Worm (Caenorhabditis elegans) whole organism, young adult: Measurements from ENCODE around the gene fbxc-17.
"Not testable (repeated sequence)": the region's sequence is repeated elsewhere in the genome, so short reads cannot be mapped to it uniquely, and the experiment has no call there.

ENCODE experiments used
- B0019.2 ChIP-seq: fragments of 200-800 bp; sonication (Bioruptor generic); conservative IDR thresholded peaks from 2 replicates; pipeline ENCODE4 v1.3.6; 2022; ENCODE audit warnings: missing genetic modification reagents, missing genetic modification characterization, missing compliant biosample characterization
- F22D6.2 ChIP-seq: sonication (generic microtip); optimal IDR thresholded peaks from 2 replicates; lab custom pipeline; 2016; ENCODE audit warnings: mild to moderate bottlenecking, missing genetic modification characterization, missing compliant biosample characterization
- F33H1.4 ChIP-seq: fragments of 200-800 bp; sonication (Bioruptor generic); IDR thresholded peaks from 2 replicates; pipeline ENCODE4 v1.3.6; 2022; ENCODE audit warnings: missing genetic modification reagents, missing genetic modification characterization, missing compliant biosample characterization
- F37B4.10 ChIP-seq: fragments of 200-800 bp; sonication (Bioruptor generic); IDR thresholded peaks from 2 replicates; pipeline ENCODE4 v1.3.6; 2022; ENCODE audit warnings: missing genetic modification characterization, missing compliant biosample characterization
- F39B2.1 ChIP-seq: fragments of 200-800 bp; sonication (Bioruptor generic); IDR thresholded peaks from 2 replicates; pipeline ENCODE4 v1.3.6; 2022; ENCODE audit warnings: missing genetic modification reagents, missing genetic modification characterization, missing compliant biosample characterization
- F55B11.4 ChIP-seq: sonication (generic microtip); optimal IDR thresholded peaks from 2 replicates; lab custom pipeline; 2016; ENCODE audit warnings: missing compliant biosample characterization, missing genetic modification characterization, borderline replicate concordance; ENCODE audit not compliant: insufficient read depth
- F57A8.1 ChIP-seq: fragments of 200-800 bp; sonication (Bioruptor generic); optimal IDR thresholded peaks from 2 replicates; lab custom pipeline; 2018; ENCODE audit warnings: mild to moderate bottlenecking, missing genetic modification characterization, moderate library complexity, missing compliant biosample characterization
- Y56A3A.18 ChIP-seq: fragments of 200-800 bp; sonication (Bioruptor generic); IDR thresholded peaks from 2 replicates; pipeline ENCODE4 v1.3.6; 2022; ENCODE audit warnings: missing genetic modification reagents, missing genetic modification characterization, missing compliant biosample characterization
- ZK185.1 ChIP-seq: sonication (generic microtip); optimal IDR thresholded peaks from 2 replicates; lab custom pipeline; 2016; ENCODE audit warnings: mild to moderate bottlenecking, missing genetic modification characterization, missing compliant biosample characterization; ENCODE audit not compliant: poor library complexity, severe bottlenecking
- attf-3 ChIP-seq: fragments of 200-800 bp; sonication (Bioruptor generic); conservative IDR thresholded peaks from 2 replicates; pipeline ENCODE4 v1.3.6; 2022; ENCODE audit warnings: missing genetic modification reagents, missing genetic modification characterization, missing compliant biosample characterization
- attf-5 ChIP-seq: fragments of 200-800 bp; sonication (Bioruptor generic); optimal IDR thresholded peaks from 2 replicates; lab custom pipeline; 2018; ENCODE audit warnings: mild to moderate bottlenecking, missing genetic modification characterization, missing compliant biosample characterization
- chd-7 ChIP-seq: sonication (generic microtip); optimal IDR thresholded peaks from 2 replicates; lab custom pipeline; 2016; ENCODE audit warnings: mild to moderate bottlenecking, missing genetic modification characterization, moderate library complexity, missing compliant biosample characterization
- die-1 ChIP-seq: sonication (generic microtip); optimal IDR thresholded peaks from 2 replicates; lab custom pipeline; 2016; ENCODE audit warnings: missing genotype, mild to moderate bottlenecking, missing genetic modification characterization, missing compliant biosample characterization
- dox-1 ChIP-seq: fragments of 200-800 bp; sonication (Bioruptor generic); IDR thresholded peaks from 2 replicates; pipeline ENCODE4 v1.3.6; 2022; ENCODE audit warnings: missing genetic modification reagents, missing genetic modification characterization, missing compliant biosample characterization
- dpff-1 ChIP-seq: sonication (generic microtip); optimal IDR thresholded peaks from 2 replicates; lab custom pipeline; 2017; ENCODE audit warnings: mild to moderate bottlenecking, missing genetic modification characterization, missing compliant biosample characterization
- dpl-1 ChIP-seq: fragments of 150-350 bp; optimal IDR thresholded peaks from 2 replicates; lab custom pipeline; 2014; ENCODE audit warnings: missing biosample characterization, missing genetic modification reagents, missing genetic modification characterization
- egrh-3 ChIP-seq: fragments of 200-800 bp; sonication (Bioruptor generic); IDR thresholded peaks from 2 replicates; pipeline ENCODE4 v1.3.6; 2022; ENCODE audit warnings: missing genetic modification reagents, missing genetic modification characterization, missing compliant biosample characterization
- ets-4 ChIP-seq: fragments of 200-800 bp; sonication (Bioruptor generic); optimal IDR thresholded peaks from 2 replicates; lab custom pipeline; 2018; ENCODE audit warnings: mild to moderate bottlenecking, missing genetic modification characterization, missing compliant biosample characterization
- gei-17 ChIP-seq: fragments of 200-800 bp; sonication (Bioruptor generic); optimal IDR thresholded peaks from 2 replicates; lab custom pipeline; 2018; ENCODE audit warnings: mild to moderate bottlenecking, missing genetic modification characterization, missing compliant biosample characterization
- him-1 ChIP-seq: sonication (generic microtip); optimal IDR thresholded peaks from 2 replicates; lab custom pipeline; 2016; ENCODE audit warnings: missing genotype, missing genetic modification reagents, missing genetic modification characterization, missing compliant biosample characterization
- let-526 ChIP-seq: fragments of 200-800 bp; sonication (Bioruptor generic); IDR thresholded peaks from 2 replicates; pipeline ENCODE4 v1.3.6; 2022; ENCODE audit warnings: missing genetic modification reagents, missing genetic modification characterization, missing compliant biosample characterization
- let-607 ChIP-seq, 2 experiments: fragments of 200-800 bp in 1 of 2; sonication (Bioruptor generic) in 1 of 2; sonication (generic microtip) in 1 of 2; optimal IDR thresholded peaks; 2 replicates each; lab custom pipeline; 2016 to 2018; ENCODE audit warnings: mild to moderate bottlenecking in 2 of 2, missing compliant biosample characterization in 2 of 2, missing genetic modification characterization in 2 of 2, moderate library complexity in 2 of 2, missing genotype in 1 of 2
- madf-6 ChIP-seq: fragments of 200-800 bp; sonication (Bioruptor generic); IDR thresholded peaks from 2 replicates; pipeline ENCODE4 v1.3.6; 2022; ENCODE audit warnings: missing genetic modification reagents, missing genetic modification characterization, missing compliant biosample characterization
- madf-8 ChIP-seq: fragments of 200-800 bp; sonication (Bioruptor generic); conservative IDR thresholded peaks from 2 replicates; pipeline ENCODE4 v1.3.6; 2022; ENCODE audit warnings: missing genetic modification reagents, missing genetic modification characterization, missing compliant biosample characterization
- mxl-1 ChIP-seq: sonication (generic microtip); optimal IDR thresholded peaks from 2 replicates; lab custom pipeline; 2016; ENCODE audit warnings: missing genetic modification characterization, missing compliant biosample characterization
- nfya-2 ChIP-seq: fragments of 200-800 bp; sonication (Bioruptor generic); IDR thresholded peaks from 2 replicates; pipeline ENCODE4 v1.3.6; 2022; ENCODE audit warnings: missing genetic modification reagents, missing genetic modification characterization, missing compliant biosample characterization
- nfyb-1 ChIP-seq: fragments of 200-800 bp; sonication (Bioruptor generic); IDR thresholded peaks from 2 replicates; pipeline ENCODE4 v1.3.6; 2022; ENCODE audit warnings: missing genetic modification reagents, missing genetic modification characterization, missing compliant biosample characterization
- nhr-179 ChIP-seq: sonication (generic microtip); optimal IDR thresholded peaks from 2 replicates; lab custom pipeline; 2016; ENCODE audit warnings: mild to moderate bottlenecking, missing genetic modification characterization, missing compliant biosample characterization
- nhr-80 ChIP-seq: sonication (generic microtip); optimal IDR thresholded peaks from 2 replicates; lab custom pipeline; 2016; ENCODE audit warnings: missing genetic modification characterization, missing compliant biosample characterization
- snpc-1.1 ChIP-seq: sonication (generic microtip); optimal IDR thresholded peaks from 2 replicates; lab custom pipeline; 2017; ENCODE audit warnings: missing genetic modification characterization, mild to moderate bottlenecking, missing compliant biosample characterization, antibody characterized with exemption, moderate library complexity, missing genotype, missing genetic modification reagents; ENCODE audit not compliant: insufficient read depth
- snpc-4 ChIP-seq, 5 experiments: fragments of 150-350 bp in 1 of 5; sonication (generic microtip) in 4 of 5; optimal IDR thresholded peaks; 2 replicates each; lab custom pipeline; 2014 to 2018; ENCODE audit warnings: missing genetic modification characterization in 5 of 5, missing biosample characterization in 3 of 5, antibody characterized with exemption in 2 of 5, mild to moderate bottlenecking in 2 of 5, missing compliant biosample characterization in 2 of 5, missing genotype in 2 of 5, moderate library complexity in 2 of 5, missing genetic modification reagents in 1 of 5
- somi-1 ChIP-seq: fragments of 200-800 bp; sonication (Bioruptor generic); optimal IDR thresholded peaks from 2 replicates; lab custom pipeline; 2018; ENCODE audit warnings: mild to moderate bottlenecking, missing genetic modification characterization, missing compliant biosample characterization
- tbp1 ChIP-seq: fragments of 200-800 bp; sonication (Bioruptor generic); optimal IDR thresholded peaks from 2 replicates; lab custom pipeline; 2018; ENCODE audit warnings: mild to moderate bottlenecking, missing genetic modification characterization, missing compliant biosample characterization
- ztf-26 ChIP-seq: sonication (generic microtip); optimal IDR thresholded peaks from 2 replicates; lab custom pipeline; 2017; ENCODE audit warnings: missing genetic modification characterization, missing compliant biosample characterization
- ztf-3 ChIP-seq: fragments of 200-800 bp; sonication (Bioruptor generic); optimal IDR thresholded peaks from 2 replicates; lab custom pipeline; 2018; ENCODE audit warnings: mild to moderate bottlenecking, missing genetic modification characterization, missing compliant biosample characterization
- ztf-6 ChIP-seq: fragments of 200-800 bp; sonication (Bioruptor generic); IDR thresholded peaks from 2 replicates; pipeline ENCODE4 v1.3.6; 2022; ENCODE audit warnings: missing genetic modification reagents, missing genetic modification characterization, missing compliant biosample characterization

The fbxc-17 gene

ce11 chrII:999493-999892, 20.5 kb upstream of the fbxc-17 start, which contains the start of gene fbxb-29:
Gene fbxb-29 (minus strand): TSS chrII:999593.
- no peak for TF ChIP-seq dox-1 (GFP tag; lab: Robert Waterston, UW)

- not testable (repeated sequence) for TF ChIP-seq attf-5 (GFP tag; lab: Kevin White, UChicago); nhr-80 (tag; lab: Kevin White, UChicago); nhr-179 (tag; lab: Kevin White, UChicago)
- TF ChIP-seq, all 124 proteins: peak for 0; not testable (repeated sequence) for 124
Observed at ce11 chrII:996112-996511, 17.1 kb upstream of the fbxc-17 start, which contains the start of gene F45D11.11. Gene F45D11.11 (minus strand): TSS chrII:996212.

ce11 chrII:994231-994630, 15.2 kb upstream of the fbxc-17 start, which contains the start of gene F45D11.7:
Gene F45D11.7 (plus strand): TSS chrII:994531.
- not testable (repeated sequence) for TF ChIP-seq dpl-1, ztf-3, somi-1 (GFP tag; lab: Kevin White, UChicago)

DNA sequence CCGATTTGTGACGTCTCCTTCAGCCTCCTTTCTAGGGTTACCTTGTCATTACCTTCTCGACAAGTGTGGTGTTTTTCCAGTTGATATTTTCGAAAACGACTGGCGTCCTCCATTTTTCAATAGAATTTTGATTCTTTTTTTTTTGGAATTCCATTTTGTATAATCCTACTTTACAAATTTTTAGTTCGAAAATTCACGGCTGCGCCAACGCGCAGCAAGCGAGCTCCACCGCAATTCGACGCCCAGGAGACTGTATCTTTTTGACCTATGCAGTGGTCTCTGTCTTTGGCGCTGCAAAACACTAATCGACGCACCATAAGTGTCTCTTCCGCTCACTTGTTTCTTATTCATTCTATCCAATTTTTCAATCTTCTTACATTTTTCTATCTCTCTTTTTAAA, 12.3 kb upstream of the fbxc-17 start, which contains the start of gene fbxc-42:
Gene fbxc-42 (plus strand): TSS at position 301 of the 400 bp plus-strand sequence.
- TF ChIP-seq nfyb-1 (GFP tag; lab: Robert Waterston, UW) (no peak), nfya-2 (GFP tag; lab: Robert Waterston, UW) (no peak), let-607 (tag; optimal IDR thresholded peaks at IDR 0.05; lab: Kevin White, UChicago) (no peak), attf-3 (GFP tag; lab: Robert Waterston, UW) (no peak), dox-1 (GFP tag; lab: Robert Waterston, UW) (no peak), F33H1.4 (GFP tag; lab: Robert Waterston, UW) (no peak), tbp1 (GFP tag; lab: Kevin White, UChicago) (no peak), attf-5 (GFP tag; lab: Kevin White, UChicago) (no peak), let-526 (GFP tag; lab: Robert Waterston, UW) (no peak), chd-7 (tag; lab: Kevin White, UChicago) (no peak), F22D6.2 (tag; lab: Kevin White, UChicago) (no peak), madf-8 (GFP tag; lab: Robert Waterston, UW) (no peak), ets-4 (no peak), snpc-1.1 (tag; lab: Kevin White, UChicago) (no peak), die-1 (tag; lab: Kevin White, UChicago) (no peak)

ce11 chrII:988437-988836, 9.4 kb upstream of the fbxc-17 start, which contains the start of gene fbxc-39:
Gene fbxc-39 (plus strand): TSS chrII:988737.
- TF ChIP-seq dpff-1 (tag; lab: Kevin White, UChicago) (no peak), snpc-4 (GFP tag; optimal IDR thresholded peaks at IDR 0.05; lab: Kevin White, UChicago) (no peak), snpc-4 (tag; optimal IDR thresholded peaks at IDR 0.05; lab: Kevin White, UChicago) (no peak), him-1 (tag; lab: Kevin White, UChicago) (no peak), F57A8.1 (GFP tag; lab: Kevin White, UChicago) (no peak), B0019.2 (GFP tag; lab: Robert Waterston, UW) (no peak), F39B2.1 (no peak), F55B11.4 (tag; lab: Kevin White, UChicago) (no peak), Y56A3A.18 (GFP tag; lab: Robert Waterston, UW) (no peak), attf-3 (GFP tag; lab: Robert Waterston, UW) (no peak), ets-4 (no peak), madf-6 (no peak), ztf-6 (GFP tag; lab: Robert Waterston, UW) (no peak), F37B4.10 (GFP tag; lab: Robert Waterston, UW) (no peak), egrh-3 (GFP tag; lab: Robert Waterston, UW) (no peak), ZK185.1 (no peak), chd-7 (tag; lab: Kevin White, UChicago) (no peak), gei-17 (no peak), mxl-1 (tag; lab: Kevin White, UChicago) (no peak), F33H1.4 (GFP tag; lab: Robert Waterston, UW) (no peak), ztf-26 (tag; lab: Kevin White, UChicago) (no peak)
